Fruit fly (Drosophila melanogaster): ENCODE measurements around the gene CG6885.

Gene CG6885

DNA sequence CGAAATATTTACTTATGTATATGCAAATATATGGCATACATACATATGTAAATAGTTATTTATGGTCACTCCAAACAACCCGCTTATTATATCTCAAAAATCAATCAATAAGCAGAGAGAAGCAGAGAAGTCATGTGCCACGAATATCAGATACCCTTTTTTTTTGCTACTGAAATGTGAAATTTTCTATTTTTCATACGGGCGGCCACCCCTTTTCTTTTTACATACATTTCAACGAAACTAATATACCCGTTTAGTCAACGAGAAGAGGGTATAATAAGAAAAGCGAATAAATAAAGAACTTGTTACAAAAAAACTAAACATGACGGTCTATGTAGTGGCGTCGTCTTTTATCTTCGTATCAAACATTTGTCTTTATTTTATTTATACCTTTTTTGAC is 40.3 kb downstream of the CG6885 start:
- peak; percentile 50 for TF ChIP-seq CG17801 (GFP tag; optimal IDR thresholded peaks at IDR 0.05; ENCODE audit: partially characterized antibody)

- TF ChIP-seq CG17801 (GFP tag; optimal IDR thresholded peaks at IDR 0.05; ENCODE audit: partially characterized antibody): no peak
Observed at dm6 chr3L:18786066-18786426, 41.8 kb downstream of the CG6885 start.

DNA sequence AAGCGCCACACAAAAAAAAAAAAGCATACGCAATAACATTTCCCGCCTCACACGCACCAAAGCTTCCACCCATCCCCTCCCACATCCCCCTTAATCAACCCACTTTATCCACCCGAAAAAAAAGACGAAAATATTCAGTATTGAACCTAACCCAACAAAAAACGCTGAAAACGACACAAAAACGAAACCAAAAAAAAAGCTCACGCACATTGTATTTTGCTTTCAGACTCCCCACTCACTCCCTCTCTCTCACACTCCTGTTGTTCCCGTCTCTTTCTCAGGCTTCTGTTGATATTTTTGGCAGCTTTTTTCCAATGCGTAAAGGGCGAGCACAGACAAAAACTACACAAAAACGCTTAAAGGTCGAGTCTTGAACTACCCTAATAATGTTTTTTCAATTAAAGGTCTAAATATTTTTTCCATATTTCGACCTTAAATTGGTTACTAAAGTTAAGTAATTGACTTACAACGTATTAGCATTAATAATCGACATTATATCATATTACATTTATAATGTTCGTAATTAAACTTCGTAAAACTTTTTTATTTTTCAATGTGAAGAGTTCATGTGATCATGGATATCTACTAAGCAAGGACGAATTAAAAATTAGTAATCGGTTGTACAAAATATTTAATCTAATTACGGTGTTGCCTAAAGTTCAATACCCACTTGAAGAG is 42.3 kb downstream of the CG6885 start:
- TF ChIP-seq CG17801 (GFP tag; optimal IDR thresholded peaks at IDR 0.05; ENCODE audit: partially characterized antibody): no peak

DNA sequence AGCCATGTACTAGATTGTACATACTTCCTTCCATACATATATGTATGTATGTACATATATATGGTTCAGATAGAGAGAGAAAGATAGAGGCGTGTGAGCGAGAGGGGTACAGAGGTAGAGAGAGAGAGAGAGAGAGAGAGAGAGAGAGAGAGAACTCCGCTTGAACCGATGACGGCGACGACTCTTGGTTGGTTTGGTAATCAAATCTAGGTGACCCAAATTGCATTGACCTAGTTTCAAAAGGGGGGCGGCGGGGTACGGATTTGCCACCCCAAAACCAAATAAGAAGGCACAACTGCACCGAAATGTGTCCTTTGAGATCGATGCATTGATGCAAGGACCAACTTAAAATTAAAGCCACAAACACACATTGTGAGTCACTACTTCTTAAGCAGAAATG is 43.6 kb downstream of the CG6885 start:
- no peak for TF ChIP-seq CG17801 (GFP tag; optimal IDR thresholded peaks at IDR 0.05; ENCODE audit: partially characterized antibody)

DNA sequence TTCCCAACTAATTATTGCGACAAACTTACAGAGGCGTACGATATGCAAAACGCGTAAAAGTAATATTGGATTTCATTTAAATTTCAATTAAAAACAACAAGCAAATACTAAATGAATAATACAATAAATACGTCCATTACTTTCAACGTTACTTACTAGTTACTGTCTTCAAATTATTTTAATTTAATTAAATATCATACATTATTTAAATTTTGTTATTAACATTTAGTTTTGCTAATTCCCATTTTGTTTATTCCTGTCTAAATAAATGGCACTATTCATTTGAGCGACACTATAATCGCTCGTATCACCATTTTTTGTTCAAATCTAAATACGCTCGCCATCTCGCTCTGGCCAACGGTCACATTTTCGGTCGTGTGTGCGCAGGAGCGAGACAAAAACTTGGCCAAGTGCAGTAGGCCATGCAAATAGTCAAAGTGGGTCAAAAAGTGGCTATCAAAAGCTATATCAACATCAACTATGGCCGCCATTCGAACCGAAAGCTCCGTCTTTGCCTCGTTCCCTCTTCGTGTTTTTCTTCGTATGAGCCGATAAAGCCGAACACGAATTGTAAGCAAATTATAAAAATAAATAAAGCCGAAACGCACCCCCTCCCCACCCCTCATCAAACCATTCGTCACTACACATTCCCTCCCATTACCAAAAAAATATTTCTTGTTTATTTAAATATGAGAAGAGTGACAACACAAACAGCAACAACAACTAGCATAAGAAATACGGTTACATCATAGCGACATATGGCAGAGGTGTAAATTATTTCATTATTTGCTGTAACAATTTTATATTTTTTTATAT is 45.1 kb downstream of the CG6885 start:
- TF ChIP-seq CG17801 (GFP tag; optimal IDR thresholded peaks at IDR 0.05; ENCODE audit: partially characterized antibody): no peak

DNA sequence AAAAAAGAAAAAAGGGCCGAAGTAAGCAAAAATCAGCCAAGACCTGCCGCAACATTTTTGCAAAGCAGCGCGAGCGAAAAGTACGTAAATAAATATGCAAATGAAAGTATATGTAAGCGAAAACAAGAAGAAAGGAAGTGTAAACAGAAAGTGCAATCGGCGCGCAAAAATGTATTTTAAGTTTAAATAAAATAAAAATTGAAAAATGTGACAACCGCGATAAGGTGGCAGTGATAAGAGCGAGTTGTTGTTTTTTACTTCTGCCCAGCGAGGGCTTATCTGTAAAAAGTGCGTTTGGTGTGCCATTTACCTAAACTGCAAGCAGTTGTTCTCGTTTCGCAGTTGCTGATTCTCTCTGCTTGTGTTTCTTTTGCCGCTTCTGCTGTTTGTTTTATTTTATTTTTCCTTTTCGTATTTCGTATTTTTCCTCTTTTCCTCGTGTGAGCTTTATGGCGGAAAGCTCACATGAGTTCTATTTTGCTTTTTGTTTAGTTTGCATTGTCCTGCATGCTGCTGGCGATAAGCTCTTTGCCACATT is 46.4 kb downstream of the CG6885 start:
- TF ChIP-seq CG17801 (GFP tag; optimal IDR thresholded peaks at IDR 0.05; ENCODE audit: partially characterized antibody): peak; percentile 84

dm6 chr3L:18791232-18792008 is 47.1 kb downstream of the CG6885 start:
- TF ChIP-seq CG17801 (GFP tag; optimal IDR thresholded peaks at IDR 0.05; ENCODE audit: partially characterized antibody): no peak

DNA sequence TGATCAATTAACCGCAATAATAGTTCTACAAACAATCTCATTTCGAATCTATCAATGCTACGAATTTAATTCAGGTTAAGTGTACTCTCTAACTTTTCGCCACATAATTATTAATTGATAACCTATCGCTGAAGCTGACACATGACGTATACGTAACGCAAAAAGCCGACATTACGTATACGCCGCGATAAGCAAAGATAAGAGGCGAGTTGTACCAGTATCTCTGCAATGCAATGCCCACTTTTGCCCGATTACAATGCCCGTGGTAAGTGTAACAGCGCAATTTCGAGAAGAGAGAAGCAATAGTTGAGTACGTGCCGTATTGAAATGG is 47.7 kb downstream of the CG6885 start:
- TF ChIP-seq CG17801 (GFP tag; optimal IDR thresholded peaks at IDR 0.05; ENCODE audit: partially characterized antibody): no peak

- TF ChIP-seq CG17801 (GFP tag; optimal IDR thresholded peaks at IDR 0.05; ENCODE audit: partially characterized antibody): no peak
Observed at dm6 chr3L:18792834-18793233, 48.5 kb downstream of the CG6885 start.
